Fruit fly (Drosophila melanogaster): ENCODE measurements around the gene CG43386.

Gene CG43386

dm6 chrX:9993427-9994218 is 16.4 kb upstream of the CG43386 start (continued):
- no peak for TF ChIP-seq Fer3 (tag; optimal IDR thresholded peaks at IDR 0.05)
- TF ChIP-seq tin (GFP tag; optimal IDR thresholded peaks at IDR 0.05): no peak
- no peak for TF ChIP-seq CG12236 (GFP tag; optimal IDR thresholded peaks at IDR 0.05)
- TF ChIP-seq esg (GFP tag; conservative IDR thresholded peaks at IDR 0.05): 0 out of 2 replicates have a peak, but pooled peaks have one; percentile 22
- no peak for TF ChIP-seq H2.0 (GFP tag; IDR thresholded peaks at IDR 0.05)
- TF ChIP-seq CG5953 (GFP tag; IDR thresholded peaks at IDR 0.05): no peak
- TF ChIP-seq unc-4 (GFP tag; IDR thresholded peaks at IDR 0.05; ENCODE audit: partially characterized antibody): no peak
- no peak for TF ChIP-seq CG8290 (GFP tag; optimal IDR thresholded peaks at IDR 0.05)
- TF ChIP-seq CG8290 (tag; optimal IDR thresholded peaks at IDR 0.05): peak in 1 of 2 experiments; percentile 23
- no peak for TF ChIP-seq TFAM (GFP tag; optimal IDR thresholded peaks at IDR 0.05)
- TF ChIP-seq dati (GFP tag; IDR thresholded peaks at IDR 0.05): no peak
- no peak for TF ChIP-seq grau (tag; optimal IDR thresholded peaks at IDR 0.05)
- no peak for TF ChIP-seq yki (optimal IDR thresholded peaks at IDR 0.05)
- TF ChIP-seq Max (GFP tag; optimal IDR thresholded peaks at IDR 0.05): no peak
- TF ChIP-seq CG6272 (GFP tag; IDR thresholded peaks at IDR 0.05): no peak
- no peak for TF ChIP-seq Taf1 (GFP tag; IDR thresholded peaks at IDR 0.05)
- TF ChIP-seq CG4707 (GFP tag; optimal IDR thresholded peaks at IDR 0.05): no peak
- no peak for TF ChIP-seq CG17328 (GFP tag; IDR thresholded peaks at IDR 0.05)
- TF ChIP-seq Drgx (GFP tag; IDR thresholded peaks at IDR 0.05): 0 out of 2 replicates have a peak, but pooled peaks have one; percentile 8
- no peak for TF ChIP-seq Mad (GFP tag; optimal IDR thresholded peaks at IDR 0.05)
- TF ChIP-seq caup (GFP tag; optimal IDR thresholded peaks at IDR 0.05; ENCODE audit: severe bottlenecking): no peak
- no peak for TF ChIP-seq sob (GFP tag; IDR thresholded peaks at IDR 0.05)
- TF ChIP-seq en (GFP tag; optimal IDR thresholded peaks at IDR 0.05): no peak
- TF ChIP-seq NfI (GFP tag; optimal IDR thresholded peaks at IDR 0.05): no peak
- TF ChIP-seq CG6254 (GFP tag; optimal IDR thresholded peaks at IDR 0.05): no peak
- TF ChIP-seq kni (GFP tag; optimal IDR thresholded peaks at IDR 0.05): no peak
- TF ChIP-seq CG14014 (GFP tag; IDR thresholded peaks at IDR 0.05): peak; percentile 48; the same call in 1 of the 2 replicates
- TF ChIP-seq CG10565 (GFP tag; optimal IDR thresholded peaks at IDR 0.05): no peak
- TF ChIP-seq Hey (tag; optimal IDR thresholded peaks at IDR 0.05): no peak
- no peak for TF ChIP-seq Meics (GFP tag; optimal IDR thresholded peaks at IDR 0.05)
- peak; percentile 35 for TF ChIP-seq CG2678 (tag; optimal IDR thresholded peaks at IDR 0.05)
- no peak for TF ChIP-seq CG14710 (tag; optimal IDR thresholded peaks at IDR 0.05)
- TF ChIP-seq wdn (GFP tag; IDR thresholded peaks at IDR 0.05): no peak
- no peak for TF ChIP-seq CG4328 (GFP tag; optimal IDR thresholded peaks at IDR 0.05)
- TF ChIP-seq ranshi (GFP tag; IDR thresholded peaks at IDR 0.05): peak; percentile 23; the same call in 1 of the 2 replicates
- TF ChIP-seq CHES-1-like (GFP tag; optimal IDR thresholded peaks at IDR 0.05): no peak
- no peak for TF ChIP-seq odd (GFP tag; optimal IDR thresholded peaks at IDR 0.05)
- TF ChIP-seq Deaf1 (tag; optimal IDR thresholded peaks at IDR 0.05): no peak
- peak; percentile 68 for TF ChIP-seq Ets65A (GFP tag)
- TF ChIP-seq fd64A (GFP tag; optimal IDR thresholded peaks at IDR 0.05): no peak
- peak; percentile 18 for TF ChIP-seq ind (GFP tag; optimal IDR thresholded peaks at IDR 0.05)
- no peak for TF ChIP-seq bowl (GFP tag; IDR thresholded peaks at IDR 0.05)
- TF ChIP-seq croc (GFP tag; conservative IDR thresholded peaks at IDR 0.05): no peak
- TF ChIP-seq pho (GFP tag; optimal IDR thresholded peaks at IDR 0.05): no peak
- no peak for TF ChIP-seq Dip2 (GFP tag; IDR thresholded peaks at IDR 0.05)
- no peak for TF ChIP-seq hth (optimal IDR thresholded peaks at IDR 0.05)
- 0 out of 2 replicates have a peak, but pooled peaks have one; percentile 18 for TF ChIP-seq CG32767 (GFP tag; IDR thresholded peaks at IDR 0.05)
- TF ChIP-seq al (GFP tag; IDR thresholded peaks at IDR 0.05): peak; percentile 19; the same call in 1 of the 2 replicates
- no peak for TF ChIP-seq CG1024 (GFP tag; IDR thresholded peaks at IDR 0.05)
- TF ChIP-seq CG8924 (tag; optimal IDR thresholded peaks at IDR 0.05): no peak
- TF ChIP-seq Opbp (GFP tag; IDR thresholded peaks at IDR 0.05; ENCODE audit: partially characterized antibody): no peak
